Fruit fly (Drosophila melanogaster) whole organism, prepupa: Measurements from ENCODE around the gene Cpr72Eb.

ENCODE experiments used
- Blimp-1 ChIP-seq: fragments of 200-800 bp; sonication (Bioruptor generic); optimal IDR thresholded peaks from 3 replicates; lab custom pipeline; 2017; ENCODE audit warnings: missing biosample characterization, missing genetic modification characterization, mild to moderate bottlenecking, moderate library complexity, missing genetic modification reagents
- CG15336 ChIP-seq: fragments of 200-800 bp; sonication (Bioruptor generic); IDR thresholded peaks from 2 replicates; pipeline ENCODE4 v1.3.6; 2022; ENCODE audit warnings: missing biosample characterization, missing genetic modification characterization
- CG1621 ChIP-seq: fragments of 200-800 bp; sonication (Bioruptor generic); optimal IDR thresholded peaks from 3 replicates; lab custom pipeline; 2018; ENCODE audit warnings: missing biosample characterization, mild to moderate bottlenecking, missing genetic modification characterization
- CG16779 ChIP-seq: fragments of 200-800 bp; sonication (Bioruptor generic); optimal IDR thresholded peaks from 3 replicates; lab custom pipeline; 2017; ENCODE audit warnings: missing biosample characterization, mild to moderate bottlenecking, missing genetic modification characterization
- CG3032 ChIP-seq: fragments of 200-800 bp; optimal IDR thresholded peaks from 2 replicates; lab custom pipeline; 2019; ENCODE audit warnings: missing biosample characterization, mild to moderate bottlenecking, missing genetic modification characterization, moderate library complexity
- CG32006 ChIP-seq: fragments of 200-800 bp; sonication (Bioruptor generic); optimal IDR thresholded peaks from 3 replicates; lab custom pipeline; 2017; ENCODE audit warnings: missing biosample characterization, mild to moderate bottlenecking, missing genetic modification characterization
- CG34406 ChIP-seq: fragments of 200-800 bp; sonication (Bioruptor generic); optimal IDR thresholded peaks from 3 replicates; lab custom pipeline; 2016; ENCODE audit warnings: missing biosample characterization, missing genetic modification characterization
- CG4318 ChIP-seq: fragments of 200-800 bp; sonication (Bioruptor generic); optimal IDR thresholded peaks from 3 replicates; lab custom pipeline; 2017; ENCODE audit warnings: missing biosample characterization, mild to moderate bottlenecking, missing genetic modification characterization
- CG6163 ChIP-seq: fragments of 200-800 bp; sonication (Bioruptor generic); IDR thresholded peaks from 3 replicates; pipeline ENCODE4 v1.3.6; 2022; ENCODE audit warnings: missing biosample characterization, missing genetic modification characterization
- CG6276 ChIP-seq: fragments of 200-800 bp; sonication (Bioruptor generic); optimal IDR thresholded peaks from 2 replicates; lab custom pipeline; 2017; ENCODE audit warnings: missing biosample characterization, mild to moderate bottlenecking, missing genetic modification characterization
- CG6792 ChIP-seq: fragments of 200-800 bp; sonication (Bioruptor generic); optimal IDR thresholded peaks from 3 replicates; lab custom pipeline; 2016; ENCODE audit warnings: missing biosample characterization, missing genetic modification characterization
- CG6808 ChIP-seq: fragments of 200-800 bp; sonication (Bioruptor generic); optimal IDR thresholded peaks from 3 replicates; lab custom pipeline; 2017; ENCODE audit warnings: missing biosample characterization, missing genetic modification characterization, mild to moderate bottlenecking, moderate library complexity, missing genetic modification reagents
- CG6854 ChIP-seq: fragments of 200-800 bp; sonication (Bioruptor generic); optimal IDR thresholded peaks from 2 replicates; lab custom pipeline; 2017; ENCODE audit warnings: missing biosample characterization, mild to moderate bottlenecking, missing genetic modification characterization
- CG7368 ChIP-seq: fragments of 200-800 bp; sonication (Bioruptor generic); optimal IDR thresholded peaks from 3 replicates; lab custom pipeline; 2016; ENCODE audit warnings: missing biosample characterization, missing genetic modification characterization
- CG8119 ChIP-seq: fragments of 200-800 bp; sonication (Bioruptor generic); IDR thresholded peaks from 3 replicates; pipeline ENCODE4 v1.3.6; 2022; ENCODE audit warnings: missing biosample characterization, missing genetic modification characterization
- CG8319 ChIP-seq: fragments of 200-800 bp; sonication (Bioruptor generic); optimal IDR thresholded peaks from 3 replicates; lab custom pipeline; 2016; ENCODE audit warnings: missing biosample characterization, missing genetic modification characterization
- CG9139 ChIP-seq: fragments of 200-800 bp; sonication (Bioruptor generic); optimal IDR thresholded peaks from 3 replicates; lab custom pipeline; 2017; ENCODE audit warnings: missing biosample characterization, mild to moderate bottlenecking, missing genetic modification characterization
- Eip75B ChIP-seq: fragments of 200-800 bp; sonication (Bioruptor generic); optimal IDR thresholded peaks from 3 replicates; lab custom pipeline; 2016; ENCODE audit warnings: missing biosample characterization, missing genetic modification characterization
- Eip78C ChIP-seq: fragments of 200-800 bp; sonication (Bioruptor generic); peaks from one replicate; lab custom pipeline; 2016; ENCODE audit warnings: missing biosample characterization, missing genetic modification characterization
- Eip93F ChIP-seq: fragments of 200-800 bp; sonication (Bioruptor generic); optimal IDR thresholded peaks from 2 replicates; lab custom pipeline; 2016; ENCODE audit warnings: missing biosample characterization, mild to moderate bottlenecking, missing genetic modification characterization
- Ets21C ChIP-seq: fragments of 200-800 bp; sonication (Bioruptor generic); optimal IDR thresholded peaks from 3 replicates; lab custom pipeline; 2016; ENCODE audit warnings: missing biosample characterization, missing genetic modification characterization
- Gug ChIP-seq: fragments of 200-800 bp; sonication (Bioruptor generic); IDR thresholded peaks from 2 replicates; pipeline ENCODE4 v1.3.6; 2022; ENCODE audit warnings: missing biosample characterization, missing genetic modification characterization
- Hr39 ChIP-seq: fragments of 200-800 bp; sonication (Bioruptor generic); optimal IDR thresholded peaks from 2 replicates; lab custom pipeline; 2016; ENCODE audit warnings: missing biosample characterization, missing genetic modification characterization
- Hr4 ChIP-seq: fragments of 200-800 bp; sonication (Bioruptor generic); optimal IDR thresholded peaks from 3 replicates; lab custom pipeline; 2016; ENCODE audit warnings: missing biosample characterization, missing genetic modification characterization
- Met ChIP-seq: fragments of 200-800 bp; sonication (Bioruptor generic); optimal IDR thresholded peaks from 3 replicates; lab custom pipeline; 2016; ENCODE audit warnings: missing biosample characterization, missing genetic modification characterization
- OdsH ChIP-seq: fragments of 200-800 bp; sonication (Bioruptor generic); optimal IDR thresholded peaks from 3 replicates; lab custom pipeline; 2016; ENCODE audit warnings: missing biosample characterization, missing genetic modification characterization
- Smox ChIP-seq: fragments of 200-800 bp; sonication (Bioruptor generic); optimal IDR thresholded peaks from 3 replicates; lab custom pipeline; 2016; ENCODE audit warnings: missing biosample characterization, missing genetic modification characterization
- Sox102F ChIP-seq: fragments of 200-800 bp; sonication (Bioruptor generic); optimal IDR thresholded peaks from 2 replicates; lab custom pipeline; 2016; ENCODE audit warnings: missing biosample characterization, mild to moderate bottlenecking, missing genetic modification characterization
- acj6 ChIP-seq: fragments of 200-800 bp; sonication (Bioruptor generic); optimal IDR thresholded peaks from 3 replicates; lab custom pipeline; 2016; ENCODE audit warnings: missing biosample characterization, missing genetic modification characterization
- eg ChIP-seq: fragments of 200-800 bp; sonication (Bioruptor generic); IDR thresholded peaks from 3 replicates; pipeline ENCODE4 v1.3.6; 2022; ENCODE audit warnings: missing biosample characterization, missing genetic modification characterization
- esn ChIP-seq: fragments of 200-800 bp; sonication (Bioruptor generic); optimal IDR thresholded peaks from 2 replicates; lab custom pipeline; 2016; ENCODE audit warnings: missing biosample characterization, mild to moderate bottlenecking, missing genetic modification characterization, moderate library complexity
- fd59A ChIP-seq: fragments of 200-800 bp; sonication (Bioruptor generic); optimal IDR thresholded peaks from 2 replicates; lab custom pipeline; 2017; ENCODE audit warnings: missing biosample characterization, mild to moderate bottlenecking, missing genetic modification characterization, missing genetic modification reagents
- pdm3 ChIP-seq: fragments of 200-800 bp; sonication (Bioruptor generic); optimal IDR thresholded peaks from 3 replicates; lab custom pipeline; 2016; ENCODE audit warnings: missing biosample characterization, missing genetic modification characterization
- salr ChIP-seq, 2 experiments: fragments of 200-800 bp; sonication (Bioruptor generic); optimal IDR thresholded peaks; 3 replicates each; lab custom pipeline; 2016 to 2018; ENCODE audit warnings: missing biosample characterization in 2 of 2, missing genetic modification characterization in 2 of 2, mild to moderate bottlenecking in 1 of 2
- ss ChIP-seq, 2 experiments: fragments of 200-800 bp; sonication (Bioruptor generic); optimal IDR thresholded peaks; 2 replicates in 1 of 2; 3 replicates in 1 of 2; lab custom pipeline; 2017 to 2018; ENCODE audit warnings: mild to moderate bottlenecking in 2 of 2, missing biosample characterization in 2 of 2, missing genetic modification characterization in 2 of 2, moderate library complexity in 1 of 2
- svp ChIP-seq: fragments of 200-800 bp; sonication (Bioruptor generic); peaks from one replicate; lab custom pipeline; 2016; ENCODE audit warnings: missing biosample characterization, missing genetic modification characterization

Gene Cpr72Eb

dm6 chr3L:16334876-16335275, 29.8 kb upstream of the Cpr72Eb start:
- TF ChIP-seq eg (GFP tag; lab: Robert Waterston, UW) = 0 out of 3 replicates have a peak, but pooled peaks have one; percentile 32
- peak; percentile 41 for TF ChIP-seq Eip78C
- no peak for TF ChIP-seq CG6808

DNA sequence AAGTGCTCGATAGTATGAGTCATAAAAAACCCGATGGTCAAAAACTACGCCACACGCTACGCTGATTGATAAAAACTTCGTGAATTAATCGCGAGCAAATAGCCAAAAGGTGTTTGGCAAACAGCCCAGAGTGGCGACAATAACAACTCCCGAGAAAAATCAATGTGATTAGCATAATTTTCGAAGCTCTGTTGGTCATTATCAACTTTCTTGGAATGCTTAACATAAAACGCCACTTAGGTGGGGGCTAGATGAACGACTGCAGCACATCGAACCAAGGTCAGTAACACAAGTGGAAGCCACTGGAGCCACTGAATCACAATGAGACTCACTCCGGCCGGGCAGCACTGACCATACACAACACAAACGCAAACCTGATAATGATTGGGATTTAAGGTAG, 27.0 kb upstream of the Cpr72Eb start:
- no peak for TF ChIP-seq acj6
- TF ChIP-seq ss (GFP tag; optimal IDR thresholded peaks at IDR 0.05; lab: Kevin White, UChicago) = no peak
- no peak for TF ChIP-seq CG6276 (GFP tag; lab: Kevin White, UChicago)
- TF ChIP-seq CG7368 (GFP tag; lab: Kevin White, UChicago) = no peak
- TF ChIP-seq CG6854 = no peak
- TF ChIP-seq Blimp-1 (GFP tag; lab: Kevin White, UChicago) = no peak
- no peak for TF ChIP-seq fd59A (GFP tag; lab: Kevin White, UChicago)
- TF ChIP-seq pdm3 = no peak
- TF ChIP-seq CG32006 = no peak
- no peak for TF ChIP-seq CG16779
- no peak for TF ChIP-seq CG34406
- TF ChIP-seq esn (GFP tag; lab: Kevin White, UChicago) = no peak
- no peak for TF ChIP-seq CG6808
- no peak for TF ChIP-seq Gug
- TF ChIP-seq CG6792 (GFP tag; lab: Kevin White, UChicago) = no peak
- TF ChIP-seq OdsH (GFP tag; lab: Kevin White, UChicago) = no peak
- no peak for TF ChIP-seq Met (GFP tag; lab: Kevin White, UChicago)
- TF ChIP-seq Smox (GFP tag; lab: Kevin White, UChicago) = no peak
- no peak for TF ChIP-seq Eip75B
- TF ChIP-seq CG4318 (GFP tag; lab: Kevin White, UChicago) = no peak
- TF ChIP-seq, all 60 proteins: peak for 0

DNA sequence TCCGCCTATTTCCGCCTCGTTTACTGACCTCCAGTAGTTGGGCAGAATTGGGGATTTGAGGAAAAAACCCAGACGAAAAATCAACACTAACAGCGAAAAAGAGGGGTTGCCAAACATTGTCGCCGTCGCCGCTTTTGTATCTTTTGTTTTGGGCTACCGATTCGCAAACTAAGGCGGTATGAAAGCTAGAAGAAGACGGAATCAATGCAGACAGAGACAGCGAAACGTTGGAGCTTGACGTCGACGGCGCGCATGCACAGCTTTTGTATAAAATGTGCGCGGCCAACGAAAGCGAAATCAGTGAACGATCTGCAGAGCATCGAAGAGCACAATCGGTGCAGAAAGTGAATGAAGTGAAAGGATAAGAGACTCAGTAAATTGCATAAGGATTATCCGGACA, 26.0 kb upstream of the Cpr72Eb start, which contains the start of gene CG4998:
Gene CG4998 (plus strand): TSS at position 301 of the 400 bp plus-strand sequence.
- TF ChIP-seq Blimp-1 (GFP tag; lab: Kevin White, UChicago) (peak; percentile 75), CG8119 (GFP tag; lab: Robert Waterston, UW) (no peak)

DNA sequence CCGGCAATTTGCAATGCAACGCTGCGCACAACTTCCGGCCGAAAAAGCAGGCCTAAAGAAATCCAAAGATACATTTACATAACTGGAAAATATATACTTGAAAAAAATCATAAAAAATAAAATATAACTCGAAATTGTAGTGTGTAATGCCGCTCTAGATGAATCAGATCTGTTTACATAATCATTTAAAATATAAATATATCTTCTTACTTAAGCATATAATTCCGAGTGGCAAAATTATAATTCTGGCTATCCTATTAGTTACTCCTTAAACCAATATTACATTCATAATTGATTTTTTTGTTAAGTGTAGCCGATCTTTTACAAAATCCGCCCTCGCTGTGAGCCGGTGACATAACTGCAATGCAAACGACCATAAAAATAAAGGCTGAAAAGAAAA, 25.2 kb upstream of the Cpr72Eb start:
- TF ChIP-seq salr (GFP tag; optimal IDR thresholded peaks at IDR 0.05; lab: Kevin White, UChicago) = peak in 1 of 2 experiments; percentile 15
- TF ChIP-seq Hr4 (GFP tag; lab: Kevin White, UChicago) = peak; percentile 64
- no peak for TF ChIP-seq CG6792 (GFP tag; lab: Kevin White, UChicago)
- peak; percentile 69 for TF ChIP-seq CG15336
- no peak for TF ChIP-seq Ets21C (GFP tag; lab: Kevin White, UChicago)
- TF ChIP-seq Sox102F (GFP tag; lab: Kevin White, UChicago) = no peak
- no peak for TF ChIP-seq CG9139 (GFP tag; lab: Kevin White, UChicago)
- no peak for TF ChIP-seq pdm3
- TF ChIP-seq Eip93F (GFP tag; lab: Kevin White, UChicago) = no peak
- TF ChIP-seq Eip78C = peak; percentile 81
- no peak for TF ChIP-seq Eip75B
- TF ChIP-seq CG1621 = no peak
- peak; percentile 34; the same call in 1 of the 3 replicates for TF ChIP-seq CG6163 (GFP tag; lab: Robert Waterston, UW)
- TF ChIP-seq CG4318 (GFP tag; lab: Kevin White, UChicago) = peak; percentile 28
- TF ChIP-seq CG8119 (GFP tag; lab: Robert Waterston, UW) = peak; percentile 74
- TF ChIP-seq CG34406 = peak; percentile 9
- peak; percentile 31; the same call in 1 of the 3 replicates for TF ChIP-seq eg (GFP tag; lab: Robert Waterston, UW)
- no peak for TF ChIP-seq Hr39 (GFP tag; lab: Kevin White, UChicago)
- no peak for TF ChIP-seq svp (GFP tag; lab: Kevin White, UChicago)
- TF ChIP-seq CG8319 (GFP tag; lab: Kevin White, UChicago) = no peak
- TF ChIP-seq CG3032 = no peak
